Worm (Caenorhabditis elegans): ENCODE results near the gene K02E7.1.

The K02E7.1 gene

DNA sequence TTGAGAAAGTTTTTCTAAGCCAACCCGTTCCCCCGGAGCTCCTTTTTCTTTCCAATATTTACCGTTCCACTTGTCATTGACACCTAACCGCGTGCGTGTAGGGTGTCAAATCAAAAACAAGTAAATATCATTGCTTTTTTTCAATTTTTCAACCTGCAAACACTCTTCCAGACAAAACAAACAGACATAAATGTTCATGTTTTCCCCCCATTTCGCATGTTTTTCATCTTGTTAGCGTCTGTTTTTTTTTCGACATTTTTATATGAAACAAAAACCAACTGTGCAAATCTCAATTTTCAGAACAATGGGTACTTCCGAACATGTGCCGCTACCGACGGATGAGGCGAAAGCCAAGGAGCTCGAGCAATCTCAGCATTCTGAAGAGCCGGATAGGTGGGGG is 8.7 kb downstream of the K02E7.1 start, which contains the start of gene snf-3:
Gene snf-3, plus strand, starts transcription at position 301 of the 400 bp plus-strand sequence.
- TF ChIP-seq ceh-24 (tag; optimal IDR thresholded peaks at IDR 0.05) (no peak), ceh-30 (tag; optimal IDR thresholded peaks at IDR 0.05) (no peak), ceh-19 (GFP tag; optimal IDR thresholded peaks at IDR 0.05) (no peak), pat-9 (tag; optimal IDR thresholded peaks at IDR 0.05) (no peak), pag-3 (tag; optimal IDR thresholded peaks at IDR 0.05; ENCODE audit: borderline replicate concordance) (no peak), pros-1 (tag; optimal IDR thresholded peaks at IDR 0.05) (no peak), unc-42 (tag; optimal IDR thresholded peaks at IDR 0.05) (no peak), hlh-8 (tag; optimal IDR thresholded peaks at IDR 0.05) (no peak), ceh-48 (tag; optimal IDR thresholded peaks at IDR 0.05) (no peak), K02D7.2 (tag; optimal IDR thresholded peaks at IDR 0.05) (no peak), mec-3 (tag; optimal IDR thresholded peaks at IDR 0.05; ENCODE audit: borderline replicate concordance) (no peak)

DNA sequence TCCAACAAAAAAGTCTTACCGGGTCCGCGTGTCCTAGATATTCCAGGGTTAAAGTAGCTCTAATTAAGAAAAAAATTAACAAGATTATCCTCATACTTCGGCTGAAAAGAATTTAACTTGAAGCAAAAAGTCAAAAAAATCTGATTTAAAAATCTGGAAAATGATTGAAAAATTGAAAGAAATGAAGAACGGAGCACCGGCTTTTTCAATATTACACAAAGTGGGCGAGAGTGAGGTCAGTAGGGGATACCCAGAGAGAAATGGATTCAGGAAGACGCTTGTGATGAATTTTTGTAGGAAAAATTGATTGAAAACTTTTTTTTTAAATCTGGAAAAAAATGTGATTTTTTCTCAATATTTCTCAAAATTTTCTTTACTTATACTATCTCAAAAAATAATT is 17.8 kb downstream of the K02E7.1 start, which contains the start of gene pho-14:
Gene pho-14, minus strand, starts transcription at position 101 of the 400 bp plus-strand sequence.
- TF ChIP-seq ceh-19 (GFP tag; optimal IDR thresholded peaks at IDR 0.05) = no peak
- no peak for TF ChIP-seq fax-1 (tag; optimal IDR thresholded peaks at IDR 0.05)
- TF ChIP-seq ztf-16 (tag; optimal IDR thresholded peaks at IDR 0.05) = no peak

DNA sequence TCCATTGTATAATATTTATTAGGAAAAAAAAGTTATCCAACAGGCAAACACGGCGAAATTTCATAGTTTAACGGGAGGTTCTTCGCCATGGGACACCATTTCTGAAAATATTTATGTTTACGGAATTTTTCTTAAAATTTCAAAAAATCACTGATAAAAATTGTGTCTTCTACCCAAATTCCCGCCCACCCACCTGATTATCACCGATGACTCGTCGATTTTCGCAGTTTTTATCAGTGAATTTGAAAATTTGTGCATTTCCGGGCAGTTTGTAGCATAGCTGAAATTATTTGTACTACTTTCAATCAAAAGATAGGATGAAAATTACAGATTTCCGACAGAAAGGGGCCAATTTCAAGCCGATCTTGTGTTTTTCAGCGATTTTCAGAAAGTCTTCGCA is 18.5 kb downstream of the K02E7.1 start:
- TF ChIP-seq dve-1 (tag; optimal IDR thresholded peaks at IDR 0.05) = no peak
- TF ChIP-seq ceh-24 (tag; optimal IDR thresholded peaks at IDR 0.05) = no peak
- TF ChIP-seq K09A11.1 (tag; optimal IDR thresholded peaks at IDR 0.05; ENCODE audit: insufficient read depth) = no peak
- no peak for TF ChIP-seq ceh-31 (tag; optimal IDR thresholded peaks at IDR 0.05)
- no peak for TF ChIP-seq F13H6.1 (tag; optimal IDR thresholded peaks at IDR 0.05)
- no peak for TF ChIP-seq ahr-1 (tag; optimal IDR thresholded peaks at IDR 0.05)
- no peak for TF ChIP-seq sdc-2 (tag; optimal IDR thresholded peaks at IDR 0.05)

DNA sequence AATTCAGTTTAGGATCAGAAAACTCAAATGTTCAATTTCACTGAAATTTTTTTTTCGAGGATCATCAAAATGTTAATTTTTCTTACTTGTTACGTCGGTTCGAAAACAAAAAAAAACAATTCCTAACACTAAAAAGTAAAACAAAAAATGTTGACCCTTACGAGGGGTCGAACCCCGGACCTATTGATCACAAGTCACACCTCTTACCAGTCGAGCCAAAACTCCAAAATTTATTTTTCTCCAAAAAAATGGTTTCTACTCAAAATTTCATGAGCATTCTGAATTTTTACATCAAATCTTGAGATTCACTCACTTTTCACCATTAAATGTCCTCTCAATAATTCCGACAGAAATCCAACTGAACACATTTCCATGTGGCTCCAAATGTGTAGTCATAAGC is 19.2 kb downstream of the K02E7.1 start:
- TF ChIP-seq K02D7.2 (tag; optimal IDR thresholded peaks at IDR 0.05) (no peak), fax-1 (tag; optimal IDR thresholded peaks at IDR 0.05) (no peak), eyg-1 (tag; optimal IDR thresholded peaks at IDR 0.05) (no peak)

DNA sequence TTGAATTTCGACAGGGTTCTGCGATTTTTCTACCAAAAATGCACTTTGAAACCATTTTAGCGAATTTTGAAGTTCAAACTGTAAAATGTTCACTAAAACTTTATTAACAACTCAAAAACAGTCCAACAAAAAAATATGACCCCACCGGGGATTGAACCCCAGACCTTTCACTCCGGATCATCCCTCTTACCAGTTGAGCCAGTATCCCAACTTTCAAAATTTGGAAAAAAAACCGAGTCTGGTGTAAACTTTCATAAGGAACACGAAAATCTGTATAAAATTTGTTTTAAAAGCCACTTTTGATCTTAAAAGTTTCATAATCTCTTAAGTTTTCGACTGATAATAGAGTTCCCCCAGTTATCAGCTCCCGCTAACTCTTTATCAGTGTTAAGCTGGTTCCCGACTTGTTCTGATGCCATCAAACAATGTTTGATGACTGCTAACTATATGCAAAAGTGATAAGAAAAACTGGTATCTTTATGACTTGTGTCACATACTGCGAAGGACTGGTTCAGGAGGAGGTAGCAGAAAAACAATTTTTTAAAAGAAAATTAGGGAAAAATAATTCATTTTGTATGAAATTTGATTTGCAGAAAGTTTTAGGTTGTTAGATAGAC is 20.6 kb downstream of the K02E7.1 start:
- no peak for TF ChIP-seq hlh-13 (GFP tag; optimal IDR thresholded peaks at IDR 0.05)
- peak; percentile 54 for TF ChIP-seq pqm-1 (tag; optimal IDR thresholded peaks at IDR 0.05)
- peak; percentile 99 for TF ChIP-seq elt-2 (tag; optimal IDR thresholded peaks at IDR 0.05)

DNA sequence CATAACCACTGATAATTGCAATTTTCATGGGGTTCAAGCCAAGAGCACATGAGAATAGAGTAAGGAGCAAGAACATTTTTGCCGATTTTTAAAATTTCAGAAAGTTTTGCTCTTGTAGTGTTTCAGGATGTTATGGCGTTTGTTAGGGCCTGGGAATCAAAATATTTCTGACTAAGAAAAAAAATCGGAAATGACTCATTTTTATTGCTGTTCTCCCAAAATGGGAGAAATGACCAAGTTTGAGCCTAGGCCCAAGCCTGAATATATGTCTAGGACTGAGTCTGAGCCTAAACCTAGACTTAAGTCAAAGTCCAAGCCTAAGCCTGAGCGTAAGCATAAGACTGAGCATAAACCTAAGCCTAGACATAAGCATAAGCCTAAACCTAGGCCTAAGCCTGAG is 21.4 kb downstream of the K02E7.1 start, which contains the start of gene T13B5.9:
Gene T13B5.9, minus strand, starts transcription at position 101 of the 400 bp plus-strand sequence.
- TF ChIP-seq C38D4.7 (GFP tag; optimal IDR thresholded peaks at IDR 0.05) (no peak), tbx-2 (tag; optimal IDR thresholded peaks at IDR 0.05) (no peak), pha-2 (tag; optimal IDR thresholded peaks at IDR 0.05) (no peak), tbx-7 (tag; optimal IDR thresholded peaks at IDR 0.05) (no peak), lim-6 (tag; optimal IDR thresholded peaks at IDR 0.05) (no peak), lin-11 (tag; optimal IDR thresholded peaks at IDR 0.05) (no peak), eyg-1 (tag; optimal IDR thresholded peaks at IDR 0.05) (no peak), unc-86 (tag; optimal IDR thresholded peaks at IDR 0.05) (no peak), unc-55 (GFP tag; optimal IDR thresholded peaks at IDR 0.05) (no peak), ztf-16 (tag; optimal IDR thresholded peaks at IDR 0.05) (no peak), ref-2 (tag; optimal IDR thresholded peaks at IDR 0.05) (no peak), sdc-2 (tag; optimal IDR thresholded peaks at IDR 0.05) (no peak), ceh-34 (tag; optimal IDR thresholded peaks at IDR 0.05) (no peak)
